Worm (Caenorhabditis elegans) whole organism, mixed stage, embryonic: Measurements from ENCODE around the gene C54E10.7.

Experiments used
- blmp-1 ChIP-seq: fragments of 150-350 bp; optimal IDR thresholded peaks from 2 replicates; lab custom pipeline; 2014; ENCODE audit warnings: missing biosample characterization, missing genetic modification characterization
- ces-1 ChIP-seq: fragments of 150-350 bp; optimal IDR thresholded peaks from 2 replicates; lab custom pipeline; 2014; ENCODE audit warnings: missing biosample characterization, missing genetic modification reagents, missing genetic modification characterization
- elt-1 ChIP-seq: sonication (generic microtip); optimal IDR thresholded peaks from 2 replicates; lab custom pipeline; 2017; ENCODE audit warnings: missing genetic modification characterization, mild to moderate bottlenecking, missing compliant biosample characterization, antibody characterized with exemption, moderate library complexity, borderline replicate concordance; ENCODE audit not compliant: insufficient read depth
- elt-3 ChIP-seq: fragments of 150-350 bp; optimal IDR thresholded peaks from 2 replicates; lab custom pipeline; 2014; ENCODE audit warnings: missing biosample characterization, missing genetic modification characterization
- lin-13 ChIP-seq: fragments of 150-350 bp; optimal IDR thresholded peaks from 2 replicates; lab custom pipeline; 2014; ENCODE audit warnings: missing biosample characterization, missing genetic modification characterization
- nhr-12 ChIP-seq: fragments of 150-350 bp; optimal IDR thresholded peaks from 2 replicates; lab custom pipeline; 2014; ENCODE audit warnings: missing biosample characterization, missing genetic modification characterization
- pha-4 ChIP-seq: fragments of 150-350 bp; optimal IDR thresholded peaks from 2 replicates; lab custom pipeline; 2018; ENCODE audit warnings: missing biosample characterization, missing genetic modification reagents, missing genetic modification characterization
- sem-2 ChIP-seq: fragments of 200-800 bp; sonication (Bioruptor generic); optimal IDR thresholded peaks from 2 replicates; lab custom pipeline; 2018; ENCODE audit warnings: mild to moderate bottlenecking, missing genetic modification characterization, missing compliant biosample characterization
- unc-39 ChIP-seq: fragments of 150-350 bp; optimal IDR thresholded peaks from 2 replicates; lab custom pipeline; 2014; ENCODE audit warnings: missing biosample characterization, missing genetic modification characterization

DNA sequence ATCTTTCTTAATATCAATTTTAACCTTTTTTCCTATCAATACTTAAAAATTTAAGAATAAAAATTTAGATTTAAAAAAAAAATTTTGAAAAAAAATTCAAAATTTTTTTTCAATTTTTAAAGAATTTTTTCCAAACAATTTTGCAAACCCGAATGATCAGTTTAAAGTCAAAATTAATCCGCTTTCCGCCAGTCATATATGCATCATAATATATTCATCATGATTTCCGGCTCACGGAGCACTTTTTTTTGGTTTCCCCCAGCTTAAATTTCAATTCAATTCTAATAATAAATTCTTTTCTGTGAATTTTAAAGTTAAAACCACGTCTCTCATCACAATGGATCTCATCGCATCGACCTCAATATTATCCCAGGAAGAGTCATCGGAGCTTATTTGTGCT, 35.0 kb downstream of the C54E10.7 start, which contains the start of gene nhr-230:
- TF ChIP-seq nhr-12, result no peak
- no peak for TF ChIP-seq elt-1
- no peak for TF ChIP-seq sem-2
- no peak for TF ChIP-seq elt-3 (tag; lab: Kevin White, UChicago)
- TF ChIP-seq ces-1, result no peak
- TF ChIP-seq unc-39 (tag; lab: Kevin White, UChicago), result no peak
- no peak for TF ChIP-seq blmp-1 (tag; lab: Kevin White, UChicago)
- TF ChIP-seq lin-13 (tag; lab: Kevin White, UChicago), result no peak
- TF ChIP-seq pha-4 (tag; lab: Kevin White, UChicago), result no peak
